Fruit fly (Drosophila melanogaster) whole organism, pupa: ENCODE measurements around the gene Dip-B.

ENCODE experiments used
- CG32121 ChIP-seq: fragments of 200-800 bp; sonication (Bioruptor generic); IDR thresholded peaks from 2 replicates; pipeline ENCODE4 v1.3.6; 2022; ENCODE audit warnings: missing biosample characterization, missing genetic modification characterization
- CG34367 ChIP-seq: fragments of 200-800 bp; sonication (Bioruptor generic); optimal IDR thresholded peaks from 2 replicates; lab custom pipeline; 2018; ENCODE audit warnings: missing biosample characterization, mild to moderate bottlenecking, missing genetic modification characterization
- CG9948 ChIP-seq: fragments of 200-800 bp; sonication (Bioruptor generic); optimal IDR thresholded peaks from 2 replicates; lab custom pipeline; 2018; ENCODE audit warnings: missing biosample characterization, mild to moderate bottlenecking, missing genetic modification characterization, moderate library complexity

DNA sequence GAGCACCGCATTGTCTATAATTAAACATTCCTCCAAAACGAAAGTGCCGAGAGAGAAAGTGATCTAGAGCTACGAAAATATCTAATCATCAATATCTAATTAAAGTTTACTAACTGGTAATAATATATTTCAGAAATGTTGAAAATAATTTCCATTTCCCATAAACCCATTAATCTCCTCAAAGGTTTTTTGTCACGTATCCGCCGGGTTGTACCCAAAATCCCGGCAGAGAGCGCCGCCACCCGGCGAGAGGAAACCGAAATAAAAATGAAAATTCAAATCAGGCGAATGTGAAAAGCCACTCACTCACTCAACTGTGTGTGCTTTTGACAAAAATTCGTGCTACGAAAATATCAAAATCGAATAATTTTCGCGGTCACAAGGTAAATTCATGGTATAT is 10.9 kb upstream of the Dip-B start, which contains the start of gene CG9297:
- TF ChIP-seq CG9948 (no peak), CG34367 (tag; lab: Kevin White, UChicago) (no peak), CG32121 (GFP tag; lab: Robert Waterston, UW) (no peak)
